Fruit fly (Drosophila melanogaster) whole organism, wandering third instar larva: ENCODE results near the gene CG43731.

Experiments
- Abd-B ChIP-seq: fragments of >200 bp; optimal IDR thresholded peaks from 2 replicates; lab custom pipeline; 2017; ENCODE audit warnings: missing biosample characterization, missing genetic modification characterization
- CG32264 ChIP-seq: fragments of 200-800 bp; sonication (Bioruptor generic); optimal IDR thresholded peaks from 2 replicates; lab custom pipeline; 2016; ENCODE audit warnings: missing biosample characterization, missing genetic modification characterization
- CG9705 ChIP-seq: fragments of 200-800 bp; sonication (Bioruptor generic); optimal IDR thresholded peaks from 2 replicates; lab custom pipeline; 2018; ENCODE audit warnings: missing biosample characterization, mild to moderate bottlenecking, missing genetic modification characterization
- CrebA ChIP-seq: fragments of 200-800 bp; sonication (Bioruptor generic); optimal IDR thresholded peaks from 2 replicates; lab custom pipeline; 2016; ENCODE audit warnings: missing biosample characterization, mild to moderate bottlenecking, missing genetic modification characterization, borderline replicate concordance
- Dfd ChIP-seq: fragments of >200 bp; optimal IDR thresholded peaks from 2 replicates; lab custom pipeline; 2017; ENCODE audit warnings: missing biosample characterization, missing genetic modification characterization
- Dif ChIP-seq: fragments of 200-275, 200-300 bp; sonication (Bioruptor generic); optimal IDR thresholded peaks from 2 replicates; lab custom pipeline; 2018; ENCODE audit warnings: missing biosample characterization, missing genetic modification characterization; ENCODE audit not compliant: partially characterized antibody
- HLH106 ChIP-seq: fragments of 200-800 bp; optimal IDR thresholded peaks from 3 replicates; lab custom pipeline; 2019; ENCODE audit warnings: missing biosample characterization, mild to moderate bottlenecking, missing genetic modification characterization, moderate library complexity
- Hr83 ChIP-seq: fragments of 200-300 bp; sonication (Bioruptor generic); optimal IDR thresholded peaks from 2 replicates; lab custom pipeline; 2016; ENCODE audit warnings: missing biosample characterization, mild to moderate bottlenecking, missing genetic modification characterization, moderate library complexity; ENCODE audit not compliant: poor library complexity, severe bottlenecking
- Jra ChIP-seq: sonication (Bioruptor generic); optimal IDR thresholded peaks from 2 replicates; lab custom pipeline; 2016; ENCODE audit warnings: missing biosample characterization, missing genetic modification characterization
- Mio ChIP-seq: sonication (Bioruptor generic); optimal IDR thresholded peaks from 2 replicates; lab custom pipeline; 2016; ENCODE audit warnings: missing biosample characterization, missing genetic modification characterization
- Myc ChIP-seq: fragments of >200 bp; optimal IDR thresholded peaks from 2 replicates; lab custom pipeline; 2017
- N ChIP-seq: fragments of >200 bp; optimal IDR thresholded peaks from 2 replicates; lab custom pipeline; 2018; ENCODE audit warnings: missing biosample characterization, missing external identifiers, missing genetic modification characterization
- OdsH ChIP-seq: fragments of 200-800 bp; sonication (Bioruptor generic); optimal IDR thresholded peaks from 2 replicates; lab custom pipeline; 2016; ENCODE audit warnings: missing biosample characterization, mild to moderate bottlenecking, missing genetic modification characterization
- Rel ChIP-seq, 2 experiments: fragments of 200-800 bp; sonication (Bioruptor generic) in 1 of 2; optimal IDR thresholded peaks; 2 replicates in 1 of 2; 3 replicates in 1 of 2; lab custom pipeline; 2016 to 2019; ENCODE audit warnings: mild to moderate bottlenecking in 2 of 2, missing biosample characterization in 2 of 2, missing genetic modification characterization in 2 of 2, moderate library complexity in 1 of 2
- Sp1 ChIP-seq: fragments of 200-800 bp; sonication (Bioruptor generic); optimal IDR thresholded peaks from 3 replicates; lab custom pipeline; 2019; ENCODE audit warnings: missing biosample characterization, mild to moderate bottlenecking, missing genetic modification characterization, moderate library complexity
- Vsx2 ChIP-seq: fragments of 200-300, 225-300 bp; sonication (Bioruptor generic); optimal IDR thresholded peaks from 2 replicates; lab custom pipeline; 2018; ENCODE audit warnings: missing biosample characterization, missing genetic modification characterization; ENCODE audit not compliant: partially characterized antibody
- br ChIP-seq: fragments of 200-800 bp; sonication (Bioruptor generic); optimal IDR thresholded peaks from 2 replicates; lab custom pipeline; 2016; ENCODE audit warnings: missing biosample characterization, missing genetic modification characterization
- brk ChIP-seq: fragments of 200-800 bp; sonication (Bioruptor generic); optimal IDR thresholded peaks from 2 replicates; lab custom pipeline; 2016; ENCODE audit warnings: missing biosample characterization, mild to moderate bottlenecking, missing genetic modification characterization
- dl ChIP-seq, 2 experiments: fragments of 175-275, 200-275 bp in 1 of 2; fragments of 200-275 bp in 1 of 2; sonication (Bioruptor generic); optimal IDR thresholded peaks; lab custom pipeline; 2018; ENCODE audit warnings: mild to moderate bottlenecking in 2 of 2, missing biosample characterization in 2 of 2, missing genetic modification characterization in 2 of 2, moderate library complexity in 2 of 2; ENCODE audit not compliant: partially characterized antibody in 2 of 2, insufficient read depth in 1 of 2
- dmrt93B ChIP-seq: fragments of 200-800 bp; sonication (Bioruptor generic); optimal IDR thresholded peaks from 2 replicates; lab custom pipeline; 2018; ENCODE audit warnings: missing biosample characterization, mild to moderate bottlenecking, missing genetic modification characterization
- ey ChIP-seq: fragments of 200-800 bp; sonication (Bioruptor generic); optimal IDR thresholded peaks from 2 replicates; lab custom pipeline; 2016; ENCODE audit warnings: missing biosample characterization, missing genetic modification characterization
- foxo ChIP-seq, 2 experiments: fragments of 200-800 bp; sonication (Bioruptor generic); optimal IDR thresholded peaks; 2 replicates in 1 of 2; 3 replicates in 1 of 2; lab custom pipeline; 2016 to 2017; ENCODE audit warnings: missing biosample characterization in 2 of 2, missing genetic modification characterization in 2 of 2
- fru ChIP-seq: fragments of 200-800 bp; sonication (Bioruptor generic); optimal IDR thresholded peaks from 3 replicates; lab custom pipeline; 2016; ENCODE audit warnings: missing biosample characterization, mild to moderate bottlenecking, missing genetic modification characterization
- jim ChIP-seq: fragments of 175-275, 200-325 bp; sonication (Bioruptor generic); optimal IDR thresholded peaks from 2 replicates; lab custom pipeline; 2016; ENCODE audit warnings: missing biosample characterization, mild to moderate bottlenecking, missing genetic modification characterization
- lola ChIP-seq: fragments of >200 bp; optimal IDR thresholded peaks from 2 replicates; lab custom pipeline; 2017; ENCODE audit warnings: missing biosample characterization, missing genetic modification characterization
- psq ChIP-seq: fragments of 200-800 bp; sonication (Bioruptor generic); optimal IDR thresholded peaks from 3 replicates; lab custom pipeline; 2017; ENCODE audit warnings: missing biosample characterization, mild to moderate bottlenecking, missing genetic modification characterization, moderate library complexity
- rgr ChIP-seq: fragments of 200-800 bp; sonication (Bioruptor generic); optimal IDR thresholded peaks from 3 replicates; lab custom pipeline; 2016; ENCODE audit warnings: missing biosample characterization, mild to moderate bottlenecking, missing genetic modification characterization
- sage ChIP-seq: fragments of 200-800 bp; sonication (Bioruptor generic); optimal IDR thresholded peaks from 2 replicates; lab custom pipeline; 2016; ENCODE audit warnings: missing biosample characterization, mild to moderate bottlenecking, missing genetic modification characterization
- sv ChIP-seq: fragments of 200-800 bp; sonication (Bioruptor generic); optimal IDR thresholded peaks from 3 replicates; lab custom pipeline; 2016; ENCODE audit warnings: missing biosample characterization, missing genetic modification characterization
- usp ChIP-seq: fragments of >200 bp; optimal IDR thresholded peaks from 2 replicates; lab custom pipeline; 2017; ENCODE audit warnings: missing biosample characterization, missing genetic modification characterization
- woc ChIP-seq: sonication (Bioruptor generic); optimal IDR thresholded peaks from 2 replicates; lab custom pipeline; 2016; ENCODE audit warnings: missing biosample characterization, mild to moderate bottlenecking, missing genetic modification characterization

The CG43731 gene

dm6 chr2L:19111137-19111536 lies 9.3 kb downstream of the CG43731 start:
- TF ChIP-seq Myc (lab: Kevin White, UChicago) = peak; percentile 36
- no peak for TF ChIP-seq psq

dm6 chr2L:19111729-19112128 lies 9.9 kb downstream of the CG43731 start:
- TF ChIP-seq br (GFP tag; lab: Kevin White, UChicago) (no peak), foxo (GFP tag; optimal IDR thresholded peaks at IDR 0.05; lab: Kevin White, UChicago) (no peak), Vsx2 (no peak), Dfd (GFP tag; lab: Kevin White, UChicago) (no peak), CG32264 (GFP tag; lab: Kevin White, UChicago) (no peak), sage (GFP tag; lab: Kevin White, UChicago) (no peak), sv (no peak), brk (GFP tag; lab: Kevin White, UChicago) (no peak), CrebA (GFP tag; lab: Kevin White, UChicago) (no peak), woc (GFP tag; lab: Kevin White, UChicago) (no peak), usp (GFP tag; lab: Kevin White, UChicago) (no peak), Mio (no peak), N (no peak)

dm6 chr2L:19112200-19112599 lies 10.4 kb downstream of the CG43731 start:
- TF ChIP-seq jim (GFP tag; lab: Kevin White, UChicago) (no peak), rgr (GFP tag; lab: Kevin White, UChicago) (no peak), OdsH (no peak), ey (no peak), Myc (lab: Kevin White, UChicago) (no peak), br (GFP tag; lab: Kevin White, UChicago) (no peak), dmrt93B (GFP tag; lab: Kevin White, UChicago) (no peak), foxo (GFP tag; optimal IDR thresholded peaks at IDR 0.05; lab: Kevin White, UChicago) (no peak)

dm6 chr2L:19114183-19114776 lies 12.4 kb downstream of the CG43731 start, which contains the start of gene CG10561:
TSS of gene CG10561 (plus strand) at chr2L:19114401.
- TF ChIP-seq dmrt93B (GFP tag; lab: Kevin White, UChicago) (no peak), Rel (GFP tag; optimal IDR thresholded peaks at IDR 0.05; lab: Kevin White, UChicago) (no peak), Rel (tag; optimal IDR thresholded peaks at IDR 0.05; lab: Kevin White, UChicago) (peak; percentile 18)

- no peak for TF ChIP-seq Jra (GFP tag; lab: Kevin White, UChicago)
- no peak for TF ChIP-seq woc (GFP tag; lab: Kevin White, UChicago)
- TF ChIP-seq dmrt93B (GFP tag; lab: Kevin White, UChicago) = no peak
- no peak for TF ChIP-seq Abd-B (GFP tag; lab: Kevin White, UChicago)
- TF ChIP-seq sage (GFP tag; lab: Kevin White, UChicago) = no peak
- TF ChIP-seq CG9705 = no peak
- no peak for TF ChIP-seq psq
- no peak for TF ChIP-seq N
- TF ChIP-seq rgr (GFP tag; lab: Kevin White, UChicago) = no peak
- no peak for TF ChIP-seq Dif (GFP tag; lab: Kevin White, UChicago)
- TF ChIP-seq OdsH = no peak
- no peak for TF ChIP-seq jim (GFP tag; lab: Kevin White, UChicago)
- no peak for TF ChIP-seq Rel (GFP tag; optimal IDR thresholded peaks at IDR 0.05; lab: Kevin White, UChicago)
- peak; percentile 92 for TF ChIP-seq Rel (tag; optimal IDR thresholded peaks at IDR 0.05; lab: Kevin White, UChicago)
- TF ChIP-seq CG32264 (GFP tag; lab: Kevin White, UChicago) = no peak
- no peak for TF ChIP-seq Sp1
- no peak for TF ChIP-seq Mio
- peak; percentile 22 for TF ChIP-seq HLH106 (tag; lab: Kevin White, UChicago)
- TF ChIP-seq, all 38 proteins: peak for 2
Observed at dm6 chr2L:19120196-19120950, 18.5 kb downstream of the CG43731 start, which contains the start of gene Ddc. TSS of gene Ddc (minus strand) at chr2L:19120306.

- TF ChIP-seq HLH106 (tag; lab: Kevin White, UChicago) (no peak), fru (GFP tag; lab: Kevin White, UChicago) (peak; percentile 41), foxo (GFP tag; optimal IDR thresholded peaks at IDR 0.05; lab: Kevin White, UChicago) (peak in 1 of 2 experiments; percentile 26), Sp1 (no peak), Hr83 (GFP tag; lab: Kevin White, UChicago) (no peak), jim (GFP tag; lab: Kevin White, UChicago) (no peak), woc (GFP tag; lab: Kevin White, UChicago) (no peak), lola (no peak), Mio (no peak), usp (GFP tag; lab: Kevin White, UChicago) (no peak), br (GFP tag; lab: Kevin White, UChicago) (no peak), OdsH (peak; percentile 5), dl (GFP tag; optimal IDR thresholded peaks at IDR 0.05; lab: Kevin White, UChicago; ENCODE audit: insufficient read depth in 1 of 2, partially characterized antibody in 2 of 2) (no peak), sage (GFP tag; lab: Kevin White, UChicago) (no peak), Vsx2 (no peak), dmrt93B (GFP tag; lab: Kevin White, UChicago) (no peak)
Observed at dm6 chr2L:19120984-19121383, 19.1 kb downstream of the CG43731 start.
